Worm (Caenorhabditis elegans): ENCODE measurements around the gene nhr-141.

ce11 chrV:7426594-7426993 lies 17.9 kb upstream of the nhr-141 start, which contains the start of gene srw-68:
- TF ChIP-seq mdl-1 (tag; optimal IDR thresholded peaks at IDR 0.05) (no peak), elt-3 (tag; optimal IDR thresholded peaks at IDR 0.05) (no peak), nhr-77 (tag; optimal IDR thresholded peaks at IDR 0.05) (no peak), ztf-11 (tag; optimal IDR thresholded peaks at IDR 0.05) (no peak), ceh-16 (tag; optimal IDR thresholded peaks at IDR 0.05) (no peak), nhr-76 (tag; optimal IDR thresholded peaks at IDR 0.05) (no peak), pha-4 (tag; optimal IDR thresholded peaks at IDR 0.05) (no peak), nhr-28 (tag; optimal IDR thresholded peaks at IDR 0.05) (no peak), jun-1 (tag; optimal IDR thresholded peaks at IDR 0.05) (no peak), R02D3.7 (tag; optimal IDR thresholded peaks at IDR 0.05) (no peak), nhr-237 (tag; optimal IDR thresholded peaks at IDR 0.05) (no peak)

Measured in whole organism, L3 larva.